Worm (Caenorhabditis elegans): ENCODE results near the gene rmd-6.

DNA sequence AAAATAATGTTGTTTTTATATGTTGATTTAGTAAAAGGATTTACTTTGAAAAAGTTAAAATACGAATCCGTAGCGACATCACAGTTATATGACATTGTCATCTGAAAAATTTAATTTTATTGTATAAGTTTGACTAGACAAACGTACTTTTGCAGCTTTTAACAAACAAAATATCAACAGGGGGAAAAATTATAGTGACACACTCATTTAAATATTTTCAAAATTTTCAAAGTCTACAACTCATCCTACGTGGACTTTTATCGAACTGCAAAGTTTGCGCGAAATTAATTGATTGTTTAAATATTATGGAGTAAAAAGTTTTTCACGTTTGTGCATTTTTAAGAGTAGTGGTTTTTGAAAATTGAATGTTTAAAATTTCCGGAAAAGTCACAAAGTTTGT lies 43.0 kb upstream of the rmd-6 start, which contains the start of gene C09B9.85:
- TF ChIP-seq unc-62 (GFP tag; optimal IDR thresholded peaks at IDR 0.05 in 1 of 2) (no peak), unc-62 (tag; optimal IDR thresholded peaks at IDR 0.05) (no peak), aly-2 (tag; optimal IDR thresholded peaks at IDR 0.05) (no peak), nhr-76 (tag; optimal IDR thresholded peaks at IDR 0.05) (no peak), pha-4 (GFP tag; IDR thresholded peaks at IDR 0.05) (no peak), pha-4 (tag; optimal IDR thresholded peaks at IDR 0.05) (no peak), nhr-25 (tag; optimal IDR thresholded peaks at IDR 0.05; ENCODE audit: borderline replicate concordance, insufficient read depth) (no peak), set-16 (GFP tag; IDR thresholded peaks at IDR 0.05) (no peak), ama-1 (optimal IDR thresholded peaks at IDR 0.05) (no peak), daf-19 (GFP tag; conservative IDR thresholded peaks at IDR 0.05) (no peak), lin-39 (tag; optimal IDR thresholded peaks at IDR 0.05) (no peak), mdl-1 (tag; optimal IDR thresholded peaks at IDR 0.05) (no peak), nhr-28 (tag; optimal IDR thresholded peaks at IDR 0.05) (no peak), ces-1 (GFP tag; optimal IDR thresholded peaks at IDR 0.05) (no peak), mxl-3 (GFP tag; optimal IDR thresholded peaks at IDR 0.05) (no peak), aha-1 (tag) (no peak)
